Worm (Caenorhabditis elegans) whole organism, mixed stage, embryonic: ENCODE measurements around the gene kin-30.
"Not testable (repeated sequence)": the region's sequence is repeated elsewhere in the genome, so short reads cannot be mapped to it uniquely, and the experiment has no call there.

Source experiments
- M03D4.4 ChIP-seq: sonication (generic microtip); optimal IDR thresholded peaks from 2 replicates; lab custom pipeline; 2017; ENCODE audit warnings: mild to moderate bottlenecking, missing genetic modification characterization, missing compliant biosample characterization
- bed-3 ChIP-seq: fragments of 200-800 bp; sonication (Bioruptor generic); optimal IDR thresholded peaks from 3 replicates; lab custom pipeline; 2018; ENCODE audit warnings: mild to moderate bottlenecking, missing genetic modification characterization, moderate library complexity, missing compliant biosample characterization
- blmp-1 ChIP-seq: fragments of 150-350 bp; optimal IDR thresholded peaks from 2 replicates; lab custom pipeline; 2014; ENCODE audit warnings: missing biosample characterization, missing genetic modification characterization
- ceh-39 ChIP-seq: fragments of 150-350 bp; optimal IDR thresholded peaks from 2 replicates; lab custom pipeline; 2014; ENCODE audit warnings: missing biosample characterization, missing genetic modification characterization
- ceh-43 ChIP-seq: fragments of 200-800 bp; sonication (Bioruptor generic); optimal IDR thresholded peaks from 2 replicates; lab custom pipeline; 2018; ENCODE audit warnings: mild to moderate bottlenecking, missing genetic modification characterization, moderate library complexity, missing compliant biosample characterization
- ceh-83 ChIP-seq: fragments of 200-800 bp; sonication (Bioruptor generic); optimal IDR thresholded peaks from 2 replicates; lab custom pipeline; 2018; ENCODE audit warnings: mild to moderate bottlenecking, missing genetic modification characterization, missing compliant biosample characterization
- ces-1 ChIP-seq: fragments of 150-350 bp; optimal IDR thresholded peaks from 2 replicates; lab custom pipeline; 2014; ENCODE audit warnings: missing biosample characterization, missing genetic modification reagents, missing genetic modification characterization
- drap-1 ChIP-seq: fragments of 200-800 bp; sonication (Bioruptor generic); optimal IDR thresholded peaks from 3 replicates; lab custom pipeline; 2018; ENCODE audit warnings: mild to moderate bottlenecking, missing genetic modification characterization, missing compliant biosample characterization
- elt-1 ChIP-seq: sonication (generic microtip); optimal IDR thresholded peaks from 2 replicates; lab custom pipeline; 2017; ENCODE audit warnings: missing genetic modification characterization, mild to moderate bottlenecking, missing compliant biosample characterization, antibody characterized with exemption, moderate library complexity, borderline replicate concordance; ENCODE audit not compliant: insufficient read depth
- elt-3 ChIP-seq: fragments of 150-350 bp; optimal IDR thresholded peaks from 2 replicates; lab custom pipeline; 2014; ENCODE audit warnings: missing biosample characterization, missing genetic modification characterization
- flh-1 ChIP-seq: fragments of 200-800 bp; sonication (Bioruptor generic); optimal IDR thresholded peaks from 2 replicates; lab custom pipeline; 2018; ENCODE audit warnings: mild to moderate bottlenecking, missing genetic modification characterization, moderate library complexity, missing compliant biosample characterization
- hlh-1 ChIP-seq: fragments of 150-350 bp; optimal IDR thresholded peaks from 2 replicates; lab custom pipeline; 2014; ENCODE audit warnings: missing biosample characterization, missing genetic modification reagents, missing genetic modification characterization
- lin-13 ChIP-seq: fragments of 150-350 bp; optimal IDR thresholded peaks from 2 replicates; lab custom pipeline; 2014; ENCODE audit warnings: missing biosample characterization, missing genetic modification characterization
- lin-32 ChIP-seq: fragments of 200-800 bp; sonication (Bioruptor generic); optimal IDR thresholded peaks from 2 replicates; lab custom pipeline; 2018; ENCODE audit warnings: mild to moderate bottlenecking, missing genetic modification characterization, missing compliant biosample characterization
- mab-5 ChIP-seq: fragments of 150-350 bp; optimal IDR thresholded peaks from 2 replicates; lab custom pipeline; 2014; ENCODE audit warnings: missing biosample characterization, missing genetic modification characterization
- mep-1 ChIP-seq: fragments of 150-350 bp; optimal IDR thresholded peaks from 2 replicates; lab custom pipeline; 2017; ENCODE audit warnings: missing biosample characterization, missing genetic modification reagents, missing genetic modification characterization, inconsistent platforms
- nhr-12 ChIP-seq: fragments of 150-350 bp; optimal IDR thresholded peaks from 2 replicates; lab custom pipeline; 2014; ENCODE audit warnings: missing biosample characterization, missing genetic modification characterization
- nhr-2 ChIP-seq: fragments of 150-350 bp; optimal IDR thresholded peaks from 2 replicates; lab custom pipeline; 2014; ENCODE audit warnings: missing biosample characterization, missing genetic modification characterization
- nhr-237 ChIP-seq: fragments of 150-350 bp; optimal IDR thresholded peaks from 2 replicates; lab custom pipeline; 2014; ENCODE audit warnings: missing biosample characterization, missing genetic modification characterization
- nhr-76 ChIP-seq: sonication (generic microtip); optimal IDR thresholded peaks from 2 replicates; lab custom pipeline; 2017; ENCODE audit warnings: missing biosample characterization, missing genetic modification characterization
- snpc-4 ChIP-seq: fragments of 150-350 bp; optimal IDR thresholded peaks from 2 replicates; lab custom pipeline; 2014; ENCODE audit warnings: missing biosample characterization, missing genetic modification characterization
- sptf-1 ChIP-seq: sonication (generic microtip); optimal IDR thresholded peaks from 2 replicates; lab custom pipeline; 2017; ENCODE audit warnings: mild to moderate bottlenecking, missing genetic modification characterization, moderate library complexity, missing compliant biosample characterization
- unc-120 ChIP-seq: sonication (generic microtip); optimal IDR thresholded peaks from 2 replicates; lab custom pipeline; 2017; ENCODE audit warnings: missing genetic modification characterization, missing compliant biosample characterization; ENCODE audit not compliant: poor library complexity, severe bottlenecking
- unc-39 ChIP-seq: fragments of 150-350 bp; optimal IDR thresholded peaks from 2 replicates; lab custom pipeline; 2014; ENCODE audit warnings: missing biosample characterization, missing genetic modification characterization
- unc-62 ChIP-seq: fragments of 150-350 bp; optimal IDR thresholded peaks from 2 replicates; lab custom pipeline; 2014; ENCODE audit warnings: missing biosample characterization, missing genetic modification reagents, missing genetic modification characterization
- zip-8 ChIP-seq: fragments of 150-350 bp; optimal IDR thresholded peaks from 2 replicates; lab custom pipeline; 2014; ENCODE audit warnings: missing biosample characterization, missing genetic modification characterization
- ztf-11 ChIP-seq: fragments of 150-350 bp; optimal IDR thresholded peaks from 2 replicates; lab custom pipeline; 2014; ENCODE audit warnings: missing biosample characterization, missing genetic modification characterization

kin-30 gene

DNA sequence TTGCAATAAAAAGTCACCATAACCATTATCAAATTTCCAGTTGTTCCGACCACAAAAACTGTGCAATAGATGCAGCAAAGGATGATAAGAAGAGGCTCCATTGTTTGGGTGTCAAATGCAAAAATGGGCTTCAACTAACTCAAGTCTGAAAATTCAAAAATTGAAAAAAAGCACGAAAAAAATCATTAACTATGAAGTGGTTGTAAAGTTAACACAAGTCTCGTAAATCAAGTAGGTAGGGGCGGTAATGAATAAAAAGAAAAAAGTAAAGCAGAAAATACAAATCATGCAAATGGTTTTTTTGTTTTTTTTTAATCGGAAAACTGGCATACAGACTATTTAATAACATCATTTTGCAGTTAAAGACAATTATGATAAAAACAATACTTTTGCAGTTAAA lies 12.1 kb downstream of the kin-30 start, which contains the start of gene srsx-39:
Gene srsx-39 (minus strand): TSS at position 101 of the 400 bp plus-strand sequence.
- not testable (repeated sequence) for TF ChIP-seq drap-1; snpc-4 (tag; lab: Kevin White, UChicago); unc-120

DNA sequence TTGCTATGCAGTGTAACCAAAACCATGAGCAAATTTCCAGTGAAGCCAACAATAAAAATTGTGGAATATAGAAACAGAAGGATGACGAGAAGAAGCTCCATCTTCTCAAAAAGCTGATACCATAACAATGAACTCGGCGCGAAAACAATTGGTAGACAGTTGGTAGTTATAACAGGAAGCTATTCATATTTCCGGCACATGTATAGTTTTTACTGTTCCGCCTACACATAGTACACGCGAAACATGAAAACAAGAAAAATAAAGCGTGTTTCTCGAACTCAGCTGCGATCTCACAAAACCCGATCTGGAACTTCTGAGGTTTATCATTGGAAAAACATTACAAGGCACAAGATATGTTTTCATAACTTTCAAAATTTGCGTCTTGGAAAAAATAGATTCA lies 14.5 kb downstream of the kin-30 start, which contains the start of gene srsx-37:
Gene srsx-37 (minus strand): TSS at position 101 of the 400 bp plus-strand sequence.
- TF ChIP-seq ceh-39 (tag; lab: Kevin White, UChicago) (no peak), nhr-237 (tag; lab: Kevin White, UChicago) (no peak)

DNA sequence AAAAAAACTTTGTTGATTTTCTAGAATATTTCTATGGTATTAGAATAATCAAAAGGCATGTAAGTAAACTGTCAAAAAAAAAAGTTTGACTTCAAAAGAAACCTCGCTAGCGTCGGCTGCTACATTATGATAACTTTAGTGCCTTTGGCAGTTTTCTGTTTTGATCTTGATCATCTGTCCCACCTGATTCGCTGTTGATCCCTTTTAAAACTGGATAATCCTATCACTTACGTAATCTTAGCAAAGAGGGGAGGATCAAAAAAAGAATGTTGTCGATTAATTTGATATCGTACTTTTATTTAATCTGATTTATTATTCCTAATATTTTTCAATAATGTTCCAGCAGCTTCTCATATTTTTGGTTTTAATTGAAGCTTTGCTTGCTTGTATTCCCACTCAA lies 15.3 kb downstream of the kin-30 start, which contains the start of gene M01B2.8:
Gene M01B2.8 (plus strand): TSS at position 301 of the 400 bp plus-strand sequence.
- no peak for TF ChIP-seq flh-1 (GFP tag; lab: Kevin White, UChicago)
- TF ChIP-seq ceh-43 (GFP tag; lab: Kevin White, UChicago), result no peak
- no peak for TF ChIP-seq mep-1 (tag; lab: Kevin White, UChicago)
- no peak for TF ChIP-seq M03D4.4 (tag; lab: Kevin White, UChicago)
- no peak for TF ChIP-seq lin-13
- TF ChIP-seq hlh-1 (tag; lab: Kevin White, UChicago), result no peak
- no peak for TF ChIP-seq elt-3
- TF ChIP-seq nhr-12 (tag; lab: Kevin White, UChicago), result no peak
- no peak for TF ChIP-seq ztf-11 (tag; lab: Kevin White, UChicago)
- TF ChIP-seq unc-62, result no peak
- no peak for TF ChIP-seq elt-1
- TF ChIP-seq zip-8 (tag; lab: Kevin White, UChicago), result no peak
- TF ChIP-seq drap-1, result no peak
- no peak for TF ChIP-seq blmp-1 (tag; lab: Kevin White, UChicago)
- TF ChIP-seq, all 35 proteins: peak for 0

DNA sequence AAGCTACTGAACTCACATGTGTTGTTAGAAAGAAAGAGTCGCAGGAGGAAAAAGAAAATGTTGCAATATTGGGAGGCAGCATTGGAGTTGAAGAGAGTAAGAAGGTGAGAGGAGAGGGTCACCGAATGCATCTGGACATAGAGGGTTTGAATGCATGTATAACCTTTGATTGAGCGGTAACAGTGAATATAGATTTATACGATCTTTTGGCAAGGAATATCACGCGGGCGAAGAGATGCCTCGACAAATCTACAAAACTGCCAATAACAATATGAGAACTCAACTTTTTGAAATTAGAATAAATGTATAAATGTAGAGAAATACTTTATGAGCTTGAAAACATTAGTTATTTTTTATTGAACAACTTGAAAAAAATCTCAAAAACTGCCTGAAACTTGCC lies 17.8 kb downstream of the kin-30 start, which contains the start of gene M01B2.10:
Gene M01B2.10 (minus strand): TSS at position 101 of the 400 bp plus-strand sequence.
- TF ChIP-seq mab-5 (tag; lab: Kevin White, UChicago); flh-1 (GFP tag; lab: Kevin White, UChicago); ceh-83: not testable (repeated sequence)

DNA sequence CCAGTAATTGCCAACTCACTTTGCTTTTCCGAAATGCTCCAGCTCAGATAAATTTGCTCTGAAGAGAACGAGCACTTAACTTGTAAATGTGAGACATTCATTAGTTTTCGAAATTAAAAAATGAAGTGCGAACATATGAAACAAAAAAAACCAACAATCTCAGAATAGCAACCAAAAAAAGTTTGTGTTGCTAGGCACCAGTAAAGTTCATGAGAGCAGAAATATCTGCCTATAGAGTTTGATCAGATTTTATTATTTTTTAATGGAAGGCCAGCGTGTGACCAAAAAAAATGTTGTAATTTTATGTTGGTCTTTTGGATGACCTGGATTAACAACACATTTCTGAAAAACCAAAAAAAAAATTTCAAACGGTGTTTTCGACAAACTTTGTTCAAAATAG lies 19.6 kb downstream of the kin-30 start, which contains the start of gene M01B2.12:
Gene M01B2.12 (minus strand): TSS at position 101 of the 400 bp plus-strand sequence.
- TF ChIP-seq nhr-76 (no peak), bed-3 (no peak), ces-1 (GFP tag; lab: Kevin White, UChicago) (no peak), nhr-2 (tag; lab: Kevin White, UChicago) (no peak), ceh-83 (no peak), nhr-237 (tag; lab: Kevin White, UChicago) (no peak), elt-3 (no peak), flh-1 (GFP tag; lab: Kevin White, UChicago) (no peak), hlh-1 (tag; lab: Kevin White, UChicago) (no peak)

DNA sequence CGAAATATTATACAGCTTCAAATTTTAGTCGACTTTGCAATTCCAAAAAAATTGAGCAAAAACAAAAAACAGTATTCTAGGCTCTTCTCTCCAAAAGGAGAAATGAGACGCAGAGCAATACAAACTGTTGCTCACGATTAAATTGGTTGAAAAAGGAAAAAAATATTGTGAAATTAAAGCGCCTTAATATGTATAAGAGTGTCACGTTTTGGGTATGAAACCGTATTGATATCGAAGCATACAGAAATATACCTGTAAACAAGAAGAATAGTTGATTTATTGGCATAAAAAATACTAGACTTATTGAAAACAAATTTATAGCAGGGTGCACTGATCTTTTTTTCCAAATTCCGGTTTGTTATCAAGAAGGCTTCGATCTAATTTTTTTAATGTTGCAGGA lies 21.3 kb downstream of the kin-30 start, which contains the start of gene M01B2.13:
Gene M01B2.13 (minus strand): TSS at position 101 of the 400 bp plus-strand sequence.
- no peak for TF ChIP-seq lin-13
- TF ChIP-seq zip-8 (tag; lab: Kevin White, UChicago), result no peak
- no peak for TF ChIP-seq unc-39 (tag; lab: Kevin White, UChicago)
- TF ChIP-seq elt-1, result no peak
- TF ChIP-seq flh-1 (GFP tag; lab: Kevin White, UChicago), result no peak
- no peak for TF ChIP-seq nhr-12 (tag; lab: Kevin White, UChicago)
- no peak for TF ChIP-seq nhr-2 (tag; lab: Kevin White, UChicago)
- no peak for TF ChIP-seq ceh-83
- no peak for TF ChIP-seq lin-32 (GFP tag; lab: Kevin White, UChicago)
- TF ChIP-seq ztf-11 (tag; lab: Kevin White, UChicago), result no peak
- no peak for TF ChIP-seq nhr-76
- no peak for TF ChIP-seq ces-1 (GFP tag; lab: Kevin White, UChicago)
- TF ChIP-seq ceh-43 (GFP tag; lab: Kevin White, UChicago), result no peak
- TF ChIP-seq mab-5 (tag; lab: Kevin White, UChicago), result no peak
- TF ChIP-seq sptf-1, result no peak
- no peak for TF ChIP-seq nhr-237 (tag; lab: Kevin White, UChicago)
- TF ChIP-seq mep-1 (tag; lab: Kevin White, UChicago), result no peak
- TF ChIP-seq elt-3, result no peak
